Fruit fly (Drosophila melanogaster) whole organism, embryonic: ENCODE results near the gene CG43439.

ENCODE experiments used
- ATbp ChIP-seq: fragments of 200-800 bp; sonication (Bioruptor generic); optimal IDR thresholded peaks from 2 replicates; lab custom pipeline; 2017; ENCODE audit warnings: missing biosample characterization, mild to moderate bottlenecking, missing genetic modification characterization, missing genetic modification reagents
- Bdp1 ChIP-seq: fragments of 200-800 bp; sonication (Bioruptor generic); optimal IDR thresholded peaks from 3 replicates; lab custom pipeline; 2016; ENCODE audit warnings: missing biosample characterization, missing genetic modification characterization
- CG10209 ChIP-seq: fragments of 200-800 bp; sonication (Bioruptor generic); optimal IDR thresholded peaks from 3 replicates; lab custom pipeline; 2017; ENCODE audit warnings: missing biosample characterization, mild to moderate bottlenecking, missing genetic modification characterization, missing genetic modification reagents
- CG10431 ChIP-seq: fragments of 200-800 bp; sonication (Bioruptor generic); optimal IDR thresholded peaks from 3 replicates; lab custom pipeline; 2018; ENCODE audit warnings: missing biosample characterization, mild to moderate bottlenecking, missing genetic modification characterization
- CG1529 ChIP-seq: fragments of 200-800 bp; sonication (Bioruptor generic); optimal IDR thresholded peaks from 3 replicates; lab custom pipeline; 2018; ENCODE audit warnings: missing biosample characterization, missing genetic modification characterization
- CG17359 ChIP-seq: fragments of 200-800 bp; sonication (Bioruptor generic); optimal IDR thresholded peaks from 3 replicates; lab custom pipeline; 2018; ENCODE audit warnings: missing biosample characterization, mild to moderate bottlenecking, missing genetic modification characterization, moderate library complexity
- CG18599 ChIP-seq: fragments of 200-800 bp; sonication (Bioruptor generic); optimal IDR thresholded peaks from 3 replicates; lab custom pipeline; 2017; ENCODE audit warnings: missing biosample characterization, missing genetic modification characterization, mild to moderate bottlenecking, moderate library complexity, missing genetic modification reagents
- CG2116 ChIP-seq: fragments of 200-800 bp; sonication (Bioruptor generic); optimal IDR thresholded peaks from 3 replicates; lab custom pipeline; 2018; ENCODE audit warnings: missing biosample characterization, mild to moderate bottlenecking, missing genetic modification characterization
- CG3065 ChIP-seq: fragments of 200-800 bp; sonication (Bioruptor generic); optimal IDR thresholded peaks from 2 replicates; lab custom pipeline; 2016; ENCODE audit warnings: missing biosample characterization, missing genetic modification characterization
- CG3726 ChIP-seq: fragments of 200-800 bp; sonication (Bioruptor generic); IDR thresholded peaks from 3 replicates; pipeline ENCODE4, ENCODE4 v1.3.6; 2022; ENCODE audit warnings: missing biosample characterization, missing genetic modification characterization
- CG6272 ChIP-seq: fragments of 200-800 bp; sonication (Bioruptor generic); IDR thresholded peaks from 2 replicates; pipeline ENCODE4 v1.3.6; 2022; ENCODE audit warnings: missing biosample characterization, missing genetic modification characterization
- CG6683 ChIP-seq: fragments of 200-800 bp; sonication (Bioruptor generic); optimal IDR thresholded peaks from 2 replicates; lab custom pipeline; 2017; ENCODE audit warnings: missing biosample characterization, mild to moderate bottlenecking, missing genetic modification characterization, missing genetic modification reagents
- CG6689 ChIP-seq: fragments of 200-800 bp; sonication (Bioruptor generic); IDR thresholded peaks from 2 replicates; pipeline ENCODE4 v1.3.6; 2022; ENCODE audit warnings: missing biosample characterization, missing genetic modification characterization
- CG6765 ChIP-seq: fragments of 200-800 bp; sonication (Bioruptor generic); optimal IDR thresholded peaks from 3 replicates; lab custom pipeline; 2017; ENCODE audit warnings: missing biosample characterization, mild to moderate bottlenecking, missing genetic modification characterization
- CG6854 ChIP-seq: fragments of 200-800 bp; sonication (Bioruptor generic); optimal IDR thresholded peaks from 3 replicates; lab custom pipeline; 2017; ENCODE audit warnings: missing biosample characterization, mild to moderate bottlenecking, missing genetic modification characterization
- CG9215 ChIP-seq: fragments of 200-800 bp; sonication (Bioruptor generic); IDR thresholded peaks from 2 replicates; pipeline ENCODE4 v1.3.6; 2022; ENCODE audit warnings: missing biosample characterization, missing genetic modification characterization
- CG9437 ChIP-seq: fragments of 200-800 bp; sonication (Bioruptor generic); optimal IDR thresholded peaks from 2 replicates; lab custom pipeline; 2018; ENCODE audit warnings: missing biosample characterization, mild to moderate bottlenecking, missing genetic modification characterization
- Dip2 ChIP-seq: fragments of 200-800 bp; sonication (Bioruptor generic); IDR thresholded peaks from 2 replicates; pipeline ENCODE4 v1.3.6; 2022; ENCODE audit warnings: missing biosample characterization, missing genetic modification characterization
- Elba2 ChIP-seq: fragments of 200-800 bp; sonication (Bioruptor generic); optimal IDR thresholded peaks from 3 replicates; lab custom pipeline; 2016; ENCODE audit warnings: missing biosample characterization, missing genetic modification characterization
- Gug ChIP-seq: fragments of 200-800 bp; sonication (Bioruptor generic); IDR thresholded peaks from 4 replicates; pipeline ENCODE4 v1.3.6; 2022; ENCODE audit warnings: missing biosample characterization, missing genetic modification characterization
- Max ChIP-seq: fragments of 200-800 bp; sonication (Bioruptor generic); optimal IDR thresholded peaks from 2 replicates; lab custom pipeline; 2016; ENCODE audit warnings: missing biosample characterization, mild to moderate bottlenecking, missing genetic modification characterization
- Neu2 ChIP-seq: fragments of 200-800 bp; sonication (Bioruptor generic); optimal IDR thresholded peaks from 3 replicates; lab custom pipeline; 2016; ENCODE audit warnings: missing biosample characterization, missing genetic modification characterization, borderline replicate concordance
- Nf-YB ChIP-seq: fragments of 200-800 bp; sonication (Bioruptor generic); optimal IDR thresholded peaks from 3 replicates; lab custom pipeline; 2019; ENCODE audit warnings: missing biosample characterization, mild to moderate bottlenecking, missing genetic modification characterization, moderate library complexity
- NfI ChIP-seq: fragments of 200-800 bp; sonication (Bioruptor generic); optimal IDR thresholded peaks from 3 replicates; lab custom pipeline; 2018; ENCODE audit warnings: missing biosample characterization, mild to moderate bottlenecking, missing genetic modification characterization, moderate library complexity
- Optix ChIP-seq: fragments of 200-800 bp; sonication (Bioruptor generic); IDR thresholded peaks from 3 replicates; pipeline ENCODE4 v1.3.6; 2022; ENCODE audit warnings: missing biosample characterization, missing genetic modification characterization
- Rfx ChIP-seq: fragments of 200-800 bp; sonication (Bioruptor generic); IDR thresholded peaks from 2 replicates; pipeline ENCODE4 v1.3.6; 2022; ENCODE audit warnings: missing biosample characterization, missing genetic modification characterization
- Six4 ChIP-seq: fragments of 200-800 bp; sonication (Bioruptor generic); optimal IDR thresholded peaks from 2 replicates; lab custom pipeline; 2016; ENCODE audit warnings: missing biosample characterization, missing genetic modification characterization
- Spps ChIP-seq: fragments of 200-800 bp; sonication (Bioruptor generic); optimal IDR thresholded peaks from 2 replicates; lab custom pipeline; 2018; ENCODE audit warnings: missing biosample characterization, mild to moderate bottlenecking, missing genetic modification characterization
- ac ChIP-seq: fragments of 200-800 bp; sonication (Bioruptor generic); optimal IDR thresholded peaks from 3 replicates; lab custom pipeline; 2017; ENCODE audit warnings: missing biosample characterization, mild to moderate bottlenecking, missing genetic modification characterization
- bbx ChIP-seq: fragments of 200-800 bp; sonication (Bioruptor generic); IDR thresholded peaks from 2 replicates; pipeline ENCODE4 v1.3.6; 2022; ENCODE audit warnings: missing biosample characterization, missing genetic modification characterization; ENCODE audit not compliant: partially characterized antibody
- bowl ChIP-seq: fragments of 200-800 bp; sonication (Bioruptor generic); IDR thresholded peaks from 2 replicates; pipeline ENCODE4 v1.3.6; 2022; ENCODE audit warnings: missing biosample characterization, missing genetic modification characterization
- bsh ChIP-seq, 2 experiments: fragments of 200-800 bp; sonication (Bioruptor generic); optimal IDR thresholded peaks; 2 replicates each; lab custom pipeline; 2017 to 2018; ENCODE audit warnings: mild to moderate bottlenecking in 2 of 2, missing biosample characterization in 2 of 2, missing genetic modification characterization in 2 of 2, moderate library complexity in 1 of 2
- caup ChIP-seq: fragments of 200-800 bp; sonication (Bioruptor generic); optimal IDR thresholded peaks from 3 replicates; lab custom pipeline; 2017; ENCODE audit warnings: missing biosample characterization, mild to moderate bottlenecking, missing genetic modification characterization, moderate library complexity; ENCODE audit not compliant: severe bottlenecking
- chm ChIP-seq: fragments of 200-800 bp; sonication (Bioruptor generic); IDR thresholded peaks from 2 replicates; pipeline ENCODE4 v1.3.6; 2022; ENCODE audit warnings: missing biosample characterization, missing genetic modification characterization
- danr ChIP-seq: fragments of 200-800 bp; sonication (Bioruptor generic); IDR thresholded peaks from 2 replicates; pipeline ENCODE4 v1.3.6; 2022; ENCODE audit warnings: missing biosample characterization, missing genetic modification characterization
- dmrt99B ChIP-seq: fragments of 200-800 bp; sonication (Bioruptor generic); optimal IDR thresholded peaks from 2 replicates; lab custom pipeline; 2018; ENCODE audit warnings: missing biosample characterization, mild to moderate bottlenecking, missing genetic modification characterization, moderate library complexity
- eve ChIP-seq, 2 experiments: fragments of >200 bp; optimal IDR thresholded peaks; 2 replicates each; lab custom pipeline; 2017; ENCODE audit warnings: missing biosample characterization in 2 of 2, missing genetic modification characterization in 2 of 2
- fd3F ChIP-seq: fragments of 200-800 bp; sonication (Bioruptor generic); optimal IDR thresholded peaks from 2 replicates; lab custom pipeline; 2018; ENCODE audit warnings: missing biosample characterization, mild to moderate bottlenecking, missing genetic modification characterization, moderate library complexity
- ftz-f1 ChIP-seq: fragments of 200-800 bp; sonication (Bioruptor generic); optimal IDR thresholded peaks from 2 replicates; lab custom pipeline; 2016; ENCODE audit warnings: missing biosample characterization, missing genetic modification characterization
- jing ChIP-seq: fragments of 200-800 bp; sonication (Bioruptor generic); optimal IDR thresholded peaks from 2 replicates; lab custom pipeline; 2018; ENCODE audit warnings: missing biosample characterization, mild to moderate bottlenecking, missing genetic modification characterization
- luna ChIP-seq: fragments of 200-800 bp; sonication (Bioruptor generic); optimal IDR thresholded peaks from 2 replicates; lab custom pipeline; 2016; ENCODE audit warnings: missing biosample characterization, missing genetic modification characterization
- otp ChIP-seq: fragments of 200-800 bp; sonication (Bioruptor generic); IDR thresholded peaks from 3 replicates; pipeline ENCODE4, ENCODE4 v1.3.6; 2022; ENCODE audit warnings: missing biosample characterization, missing genetic modification characterization
- run ChIP-seq: fragments of 200-800 bp; sonication (Bioruptor generic); optimal IDR thresholded peaks from 3 replicates; lab custom pipeline; 2018; ENCODE audit warnings: missing biosample characterization, mild to moderate bottlenecking, missing genetic modification characterization
- shn ChIP-seq: fragments of 200-800 bp; sonication (Bioruptor generic); optimal IDR thresholded peaks from 3 replicates; lab custom pipeline; 2016; ENCODE audit warnings: missing biosample characterization, missing genetic modification characterization
- vfl ChIP-seq: fragments of 200-800 bp; sonication (Bioruptor generic); optimal IDR thresholded peaks from 2 replicates; lab custom pipeline; 2016; ENCODE audit warnings: missing biosample characterization, missing genetic modification characterization
- vvl ChIP-seq: fragments of 200-800 bp; sonication (Bioruptor generic); IDR thresholded peaks from 2 replicates; pipeline ENCODE4 v1.3.6; 2022; ENCODE audit warnings: missing biosample characterization, missing genetic modification characterization
- wdn ChIP-seq: fragments of 200-800 bp; sonication (Bioruptor generic); IDR thresholded peaks from 2 replicates; pipeline ENCODE4 v1.3.6; 2022; ENCODE audit warnings: missing biosample characterization, missing genetic modification characterization
- yki ChIP-seq: fragments of >200 bp; optimal IDR thresholded peaks from 3 replicates; lab custom pipeline; 2018

Gene CG43439

dm6 chr3L:6955254-6956229, 28.8 kb downstream of the CG43439 start, which contains the start of the genes CG10077 and CG9948 (continued):
- TF ChIP-seq caup (GFP tag; lab: Kevin White, UChicago): peak; percentile 82
- peak; percentile 91 for TF ChIP-seq CG17359 (tag; lab: Kevin White, UChicago)
- TF ChIP-seq CG9215 (GFP tag; lab: Robert Waterston, UW): peak; percentile 79
- TF ChIP-seq ftz-f1 (GFP tag; lab: Kevin White, UChicago): no peak
- peak; percentile 86 for TF ChIP-seq wdn (GFP tag; lab: Robert Waterston, UW)
- peak; percentile 69 for TF ChIP-seq CG10431 (GFP tag; lab: Kevin White, UChicago)
- peak; percentile 64 for TF ChIP-seq jing (GFP tag; lab: Kevin White, UChicago)
- TF ChIP-seq shn (GFP tag; lab: Kevin White, UChicago): peak; percentile 40
- peak; percentile 94 for TF ChIP-seq Rfx (GFP tag; lab: Robert Waterston, UW)
- TF ChIP-seq bbx (GFP tag; lab: Robert Waterston, UW): peak; percentile 76
- peak; percentile 86 for TF ChIP-seq NfI (GFP tag; lab: Kevin White, UChicago)
- TF ChIP-seq CG6272 (GFP tag; lab: Robert Waterston, UW): peak; percentile 76
- TF ChIP-seq CG6689 (GFP tag; lab: Robert Waterston, UW): peak; percentile 90
- no peak for TF ChIP-seq Neu2 (GFP tag; lab: Kevin White, UChicago)
- peak; percentile 82 for TF ChIP-seq CG10209 (GFP tag; lab: Kevin White, UChicago)
- TF ChIP-seq CG6683: peak; percentile 61
- TF ChIP-seq Spps (tag; lab: Kevin White, UChicago): peak; percentile 78
- TF ChIP-seq fd3F: peak; percentile 85
- peak; percentile 89 for TF ChIP-seq CG18599
- TF ChIP-seq luna (GFP tag; lab: Kevin White, UChicago): peak; percentile 1
- TF ChIP-seq dmrt99B (tag; lab: Kevin White, UChicago): peak; percentile 91
- peak; percentile 74; the same call in 2 of the 3 replicates for TF ChIP-seq Optix
- peak; percentile 67 for TF ChIP-seq Elba2 (GFP tag; lab: Kevin White, UChicago)
- peak; percentile 96 for TF ChIP-seq vvl
- peak; percentile 77 for TF ChIP-seq danr (GFP tag; lab: Robert Waterston, UW)
- TF ChIP-seq Nf-YB (GFP tag; lab: Kevin White, UChicago): peak; percentile 71
- TF ChIP-seq Six4: peak; percentile 71
- peak; percentile 66 for TF ChIP-seq vfl (GFP tag; lab: Kevin White, UChicago)
- no peak for TF ChIP-seq Dip2 (GFP tag; lab: Robert Waterston, UW)
- TF ChIP-seq CG6854 (GFP tag; lab: Kevin White, UChicago): peak; percentile 80
- TF ChIP-seq CG3726 (GFP tag; lab: Robert Waterston, UW): peak; percentile 60; the same call in 1 of the 3 replicates
- peak; percentile 28 for TF ChIP-seq ac (GFP tag; lab: Kevin White, UChicago)
- peak; percentile 83 for TF ChIP-seq otp (GFP tag; lab: Robert Waterston, UW)
- TF ChIP-seq chm (GFP tag; lab: Robert Waterston, UW): peak; percentile 90
- peak; percentile 80 for TF ChIP-seq CG1529
- peak; percentile 73 to 94 for TF ChIP-seq bsh (GFP tag; optimal IDR thresholded peaks at IDR 0.05; lab: Kevin White, UChicago)
- peak; percentile 76; the same call in 1 of the 2 replicates for TF ChIP-seq bowl (GFP tag; lab: Robert Waterston, UW)
- TF ChIP-seq Bdp1 (GFP tag; lab: Kevin White, UChicago): peak; percentile 38
- TF ChIP-seq CG6765 (GFP tag; lab: Kevin White, UChicago): peak; percentile 75
- TF ChIP-seq yki (lab: Kevin White, UChicago): no peak
- no peak for TF ChIP-seq run (tag; lab: Kevin White, UChicago)
- peak; percentile 75 for TF ChIP-seq CG9437 (GFP tag; lab: Kevin White, UChicago)
- peak; percentile 83 for TF ChIP-seq Max (GFP tag; lab: Kevin White, UChicago)
- peak; percentile 86 for TF ChIP-seq ATbp (GFP tag; lab: Kevin White, UChicago)
- peak; percentile 82 for TF ChIP-seq Gug
- no peak for TF ChIP-seq eve (GFP tag; optimal IDR thresholded peaks at IDR 0.05; lab: Kevin White, UChicago)
- peak; percentile 78 for TF ChIP-seq CG2116 (GFP tag; lab: Kevin White, UChicago)
- peak; percentile 63 for TF ChIP-seq CG3065 (GFP tag; lab: Kevin White, UChicago)
